Worm (Caenorhabditis elegans): Measurements from ENCODE around the gene F31F4.1.

The F31F4.1 gene

DNA sequence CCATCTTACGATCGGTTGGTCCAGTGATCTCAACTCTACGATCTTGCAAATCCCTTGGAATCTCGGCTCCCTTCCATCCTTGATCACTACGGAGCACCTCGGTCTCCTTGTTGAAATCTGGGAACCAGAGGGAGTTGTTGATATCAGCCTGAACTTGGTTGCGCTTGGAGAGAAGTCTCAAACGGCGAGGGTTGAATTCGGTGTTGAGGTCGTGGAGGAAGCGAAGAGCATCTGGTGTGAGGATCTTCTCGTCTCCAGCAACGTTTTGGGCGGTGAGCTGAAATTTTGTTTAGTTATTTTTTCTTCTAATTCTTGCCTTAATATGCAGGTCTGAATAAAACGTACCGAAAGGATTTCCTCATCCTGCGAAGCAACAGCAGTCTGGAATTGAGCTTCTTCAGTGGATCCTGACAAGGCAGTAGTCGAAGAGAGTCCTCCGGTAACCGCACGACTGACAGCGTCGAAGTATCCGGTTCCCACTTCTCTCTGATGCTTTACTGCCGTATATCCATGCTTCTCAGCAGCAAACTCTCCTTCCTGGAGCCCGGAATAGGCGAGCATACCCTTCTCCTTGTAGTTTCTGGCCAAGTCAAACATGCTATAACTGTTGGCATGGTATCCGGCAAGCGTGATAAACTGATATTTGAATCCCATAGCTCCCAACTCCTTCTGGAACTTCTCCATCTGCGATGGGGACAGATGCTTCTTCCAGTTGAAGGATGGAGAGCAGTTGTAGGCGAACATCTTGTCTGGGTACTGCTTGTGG is 42.1 kb downstream of the F31F4.1 start (continued):
- TF ChIP-seq unc-62 (GFP tag; optimal IDR thresholded peaks at IDR 0.05) (no peak), lsy-2 (tag; optimal IDR thresholded peaks at IDR 0.05) (no peak), blmp-1 (tag; optimal IDR thresholded peaks at IDR 0.05) (no peak), hlh-17 (GFP tag; optimal IDR thresholded peaks at IDR 0.05; ENCODE audit: borderline replicate concordance) (no peak), lir-3 (tag; optimal IDR thresholded peaks at IDR 0.05; ENCODE audit: poor library complexity) (peak; percentile 7)

DNA sequence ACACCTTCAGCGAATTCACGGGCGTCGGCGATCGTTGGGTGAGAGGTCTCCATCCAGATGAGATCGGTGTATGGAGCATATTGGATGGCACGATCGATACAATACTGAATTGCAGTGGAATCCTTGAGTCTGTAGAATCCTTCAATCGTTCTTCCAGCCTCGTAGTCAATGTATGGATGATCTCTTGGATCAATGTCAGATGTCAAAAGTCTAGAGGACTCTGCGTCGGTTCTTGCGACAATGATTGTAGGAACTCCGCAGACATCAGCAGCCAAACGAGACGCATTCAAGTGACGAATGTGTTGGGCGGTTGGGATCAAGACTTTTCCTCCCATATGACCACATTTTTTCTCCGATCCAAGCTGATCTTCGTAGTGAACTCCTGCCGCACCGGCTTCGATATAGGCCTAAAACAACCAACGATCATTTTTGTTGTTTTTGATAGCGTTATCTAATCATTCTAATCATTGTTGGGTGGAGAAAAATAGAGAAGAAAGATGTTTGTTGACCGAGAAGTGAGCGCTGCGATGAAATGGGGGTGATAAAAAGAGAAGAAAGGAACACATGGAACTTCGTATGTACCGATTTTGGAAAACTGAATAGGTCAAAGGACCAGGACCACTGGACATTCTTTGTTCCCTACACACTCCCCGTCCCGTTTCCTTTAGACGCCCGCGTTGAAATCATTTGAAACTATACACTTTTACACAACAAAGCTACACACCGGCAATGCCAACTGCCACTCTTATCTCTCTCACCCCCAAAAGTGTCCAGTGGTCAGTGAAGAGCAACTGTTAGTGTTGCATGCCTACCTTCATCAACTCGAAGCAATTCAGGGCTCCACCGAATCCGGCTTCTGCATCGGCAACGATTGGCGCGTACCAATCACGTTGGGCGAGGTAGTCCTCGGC is 43.0 kb downstream of the F31F4.1 start:
- TF ChIP-seq irx-1 (tag; optimal IDR thresholded peaks at IDR 0.05) (peak; percentile 2), tlp-1 (tag; optimal IDR thresholded peaks at IDR 0.05) (no peak), lsy-2 (tag; optimal IDR thresholded peaks at IDR 0.05) (peak in 1 of 2 experiments; percentile 25), rnt-1 (tag; optimal IDR thresholded peaks at IDR 0.05) (peak; percentile 64), pax-3 (tag; optimal IDR thresholded peaks at IDR 0.05) (peak; percentile 22), swsn-7 (tag; optimal IDR thresholded peaks at IDR 0.05) (no peak), lin-14 (GFP tag; optimal IDR thresholded peaks at IDR 0.05) (peak; percentile 31), nhr-20 (tag; optimal IDR thresholded peaks at IDR 0.05) (peak; percentile 7), nhr-90 (tag; optimal IDR thresholded peaks at IDR 0.05; ENCODE audit: poor library complexity) (peak; percentile 17), xbp-1 (tag; optimal IDR thresholded peaks at IDR 0.05) (no peak), C04F5.9 (tag; optimal IDR thresholded peaks at IDR 0.05) (no peak), unc-130 (tag; optimal IDR thresholded peaks at IDR 0.05) (peak; percentile 10), nhr-85 (tag) (peak; percentile 48), ztf-4 (tag; optimal IDR thresholded peaks at IDR 0.05) (peak; percentile 21), nhr-71 (tag; optimal IDR thresholded peaks at IDR 0.05) (peak; percentile 50), nhr-19 (GFP tag; conservative IDR thresholded peaks at IDR 0.05) (peak; percentile 7), ztf-11 (tag; optimal IDR thresholded peaks at IDR 0.05) (no peak), nhr-84 (tag; optimal IDR thresholded peaks at IDR 0.05) (peak; percentile 53), efl-1 (optimal IDR thresholded peaks at IDR 0.05) (no peak), efl-1 (GFP tag; optimal IDR thresholded peaks at IDR 0.05 in 1 of 2) (peak in 1 of 2 experiments; percentile 92), ama-1 (optimal IDR thresholded peaks at IDR 0.05) (peak; percentile 79), ceh-88 (GFP tag; IDR thresholded peaks at IDR 0.05) (peak; percentile 45), snu-23 (GFP tag; optimal IDR thresholded peaks at IDR 0.05) (peak; percentile 22), elt-2 (tag; optimal IDR thresholded peaks at IDR 0.05) (peak; percentile 17), elt-3 (tag; optimal IDR thresholded peaks at IDR 0.05) (peak in 4 of 6 experiments; percentile 14 to 71 (median 27))

DNA sequence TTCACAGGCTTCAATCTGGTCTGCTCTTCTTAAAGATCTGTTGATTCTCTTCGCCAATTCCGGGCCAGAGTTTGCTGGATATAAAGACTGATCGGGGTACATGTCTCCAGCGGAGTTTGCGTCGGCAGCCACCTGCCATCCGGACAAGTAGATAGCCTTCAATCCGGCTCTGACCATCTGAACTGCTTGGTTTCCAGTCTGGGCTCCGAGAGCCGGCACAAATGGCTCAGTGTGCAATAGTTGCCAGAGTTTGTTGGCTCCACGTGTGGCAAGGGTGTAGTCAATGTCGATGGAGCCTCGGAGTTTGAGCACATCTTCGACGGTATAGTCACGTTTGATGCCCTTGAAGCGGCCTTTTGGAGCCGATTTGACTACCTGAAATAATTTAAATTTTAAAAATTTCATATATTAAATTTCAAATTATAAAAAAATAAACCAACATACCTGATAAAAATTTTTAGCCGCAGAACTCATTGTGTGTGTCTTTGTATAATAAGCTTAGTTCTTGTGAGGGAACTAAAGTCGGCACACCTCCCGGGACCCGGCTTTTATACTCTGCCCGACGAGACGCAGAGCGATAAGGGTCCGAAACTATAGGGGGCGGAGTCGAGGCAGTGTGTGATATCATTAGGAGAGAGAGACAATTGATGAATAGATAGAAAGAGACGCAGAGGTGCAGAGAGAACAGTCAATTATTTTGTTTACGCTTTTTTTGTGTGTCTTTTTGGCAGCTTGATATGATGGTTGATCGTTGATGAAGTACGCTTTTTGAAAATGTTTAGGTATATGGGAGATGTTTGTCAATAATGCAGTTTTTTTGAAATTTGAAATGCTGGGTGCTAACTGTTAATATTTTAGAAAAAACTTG is 43.9 kb downstream of the F31F4.1 start, which contains the start of the genes icl-1 and srh-2:
Gene icl-1, minus strand, starts transcription at position 521 of the 868 bp plus-strand sequence.
Gene srh-2, plus strand, starts transcription at position 818 of the 868 bp plus-strand sequence.
- TF ChIP-seq pag-3 (tag; optimal IDR thresholded peaks at IDR 0.05; ENCODE audit: borderline replicate concordance, insufficient read depth) (peak; percentile 41), swsn-7 (tag; optimal IDR thresholded peaks at IDR 0.05) (peak; percentile 68), mab-9 (GFP tag; IDR thresholded peaks at IDR 0.05) (0 out of 2 replicates have a peak, but pooled peaks have one; percentile 13), elt-2 (tag; optimal IDR thresholded peaks at IDR 0.05) (peak; percentile 67), irx-1 (tag; optimal IDR thresholded peaks at IDR 0.05) (peak; percentile 14), ztf-4 (tag; optimal IDR thresholded peaks at IDR 0.05) (peak; percentile 14), tbx-2 (tag; optimal IDR thresholded peaks at IDR 0.05) (peak; percentile 73), nhr-90 (tag; optimal IDR thresholded peaks at IDR 0.05; ENCODE audit: poor library complexity) (peak; percentile 76), lin-39 (tag; optimal IDR thresholded peaks at IDR 0.05) (peak; percentile 46), mdl-1 (tag; optimal IDR thresholded peaks at IDR 0.05) (peak in 1 of 2 experiments; percentile 85), F16B12.6 (tag; optimal IDR thresholded peaks at IDR 0.05) (no peak), ama-1 (optimal IDR thresholded peaks at IDR 0.05) (peak; percentile 89), pax-3 (tag; optimal IDR thresholded peaks at IDR 0.05) (no peak), elt-3 (tag; optimal IDR thresholded peaks at IDR 0.05) (peak in 2 of 6 experiments; percentile 29 to 80), lin-14 (GFP tag; optimal IDR thresholded peaks at IDR 0.05) (peak; percentile 92), lir-3 (tag; optimal IDR thresholded peaks at IDR 0.05; ENCODE audit: poor library complexity) (peak; percentile 69), nhr-47 (tag; optimal IDR thresholded peaks at IDR 0.05) (peak; percentile 59), ztf-11 (tag; optimal IDR thresholded peaks at IDR 0.05) (peak in 1 of 2 experiments; percentile 27), sox-4 (tag; optimal IDR thresholded peaks at IDR 0.05) (peak; percentile 32), sup-37 (GFP tag; optimal IDR thresholded peaks at IDR 0.05) (peak; percentile 59), nhr-76 (tag; optimal IDR thresholded peaks at IDR 0.05) (no peak), pqm-1 (tag; optimal IDR thresholded peaks at IDR 0.05) (no peak), unc-86 (tag; optimal IDR thresholded peaks at IDR 0.05) (no peak), alr-1 (tag; optimal IDR thresholded peaks at IDR 0.05; ENCODE audit: borderline replicate concordance) (no peak)
